Fruit fly (Drosophila melanogaster) whole organism, prepupa: ENCODE results near the gene eEF1alpha2.

Experiments
- CG11902 ChIP-seq: fragments of 200-800 bp; sonication (Bioruptor generic); optimal IDR thresholded peaks from 3 replicates; lab custom pipeline; 2016; ENCODE audit warnings: missing biosample characterization, missing genetic modification characterization
- CG1621 ChIP-seq: fragments of 200-800 bp; sonication (Bioruptor generic); optimal IDR thresholded peaks from 3 replicates; lab custom pipeline; 2018; ENCODE audit warnings: missing biosample characterization, mild to moderate bottlenecking, missing genetic modification characterization
- CG32006 ChIP-seq: fragments of 200-800 bp; sonication (Bioruptor generic); optimal IDR thresholded peaks from 3 replicates; lab custom pipeline; 2017; ENCODE audit warnings: missing biosample characterization, mild to moderate bottlenecking, missing genetic modification characterization
- CG34406 ChIP-seq: fragments of 200-800 bp; sonication (Bioruptor generic); optimal IDR thresholded peaks from 3 replicates; lab custom pipeline; 2016; ENCODE audit warnings: missing biosample characterization, missing genetic modification characterization
- CG6163 ChIP-seq: fragments of 200-800 bp; sonication (Bioruptor generic); IDR thresholded peaks from 3 replicates; pipeline ENCODE4 v1.3.6; 2022; ENCODE audit warnings: missing biosample characterization, missing genetic modification characterization
- CG6792 ChIP-seq: fragments of 200-800 bp; sonication (Bioruptor generic); optimal IDR thresholded peaks from 3 replicates; lab custom pipeline; 2016; ENCODE audit warnings: missing biosample characterization, missing genetic modification characterization
- CG6854 ChIP-seq: fragments of 200-800 bp; sonication (Bioruptor generic); optimal IDR thresholded peaks from 2 replicates; lab custom pipeline; 2017; ENCODE audit warnings: missing biosample characterization, mild to moderate bottlenecking, missing genetic modification characterization
- Eip78C ChIP-seq: fragments of 200-800 bp; sonication (Bioruptor generic); peaks from one replicate; lab custom pipeline; 2016; ENCODE audit warnings: missing biosample characterization, missing genetic modification characterization
- Eip93F ChIP-seq: fragments of 200-800 bp; sonication (Bioruptor generic); optimal IDR thresholded peaks from 2 replicates; lab custom pipeline; 2016; ENCODE audit warnings: missing biosample characterization, mild to moderate bottlenecking, missing genetic modification characterization
- Ets21C ChIP-seq: fragments of 200-800 bp; sonication (Bioruptor generic); optimal IDR thresholded peaks from 3 replicates; lab custom pipeline; 2016; ENCODE audit warnings: missing biosample characterization, missing genetic modification characterization
- Hr38 ChIP-seq: sonication (Bioruptor generic); optimal IDR thresholded peaks from 2 replicates; lab custom pipeline; 2016; ENCODE audit warnings: missing biosample characterization, missing genetic modification characterization
- Lpt ChIP-seq: fragments of 200-800 bp; sonication (Bioruptor generic); optimal IDR thresholded peaks from 3 replicates; lab custom pipeline; 2016; ENCODE audit warnings: missing biosample characterization, missing genetic modification characterization
- Sox14 ChIP-seq: fragments of 200-800 bp; sonication (Bioruptor generic); optimal IDR thresholded peaks from 3 replicates; lab custom pipeline; 2016; ENCODE audit warnings: missing biosample characterization, missing genetic modification characterization
- achi ChIP-seq: fragments of 200-800 bp; sonication (Bioruptor generic); optimal IDR thresholded peaks from 3 replicates; lab custom pipeline; 2016; ENCODE audit warnings: missing biosample characterization, missing genetic modification characterization
- cyc ChIP-seq: fragments of 200-800 bp; sonication (Bioruptor generic); optimal IDR thresholded peaks from 3 replicates; lab custom pipeline; 2016; ENCODE audit warnings: missing biosample characterization, missing genetic modification characterization
- dsx ChIP-seq: fragments of 200-800 bp; optimal IDR thresholded peaks from 3 replicates; lab custom pipeline; 2019; ENCODE audit warnings: missing biosample characterization, mild to moderate bottlenecking, missing genetic modification characterization, moderate library complexity; ENCODE audit not compliant: poor library complexity, severe bottlenecking
- salr ChIP-seq, 2 experiments: fragments of 200-800 bp; sonication (Bioruptor generic); optimal IDR thresholded peaks; 3 replicates each; lab custom pipeline; 2016 to 2018; ENCODE audit warnings: missing biosample characterization in 2 of 2, missing genetic modification characterization in 2 of 2, mild to moderate bottlenecking in 1 of 2
- svp ChIP-seq: fragments of 200-800 bp; sonication (Bioruptor generic); peaks from one replicate; lab custom pipeline; 2016; ENCODE audit warnings: missing biosample characterization, missing genetic modification characterization
- vri ChIP-seq: fragments of 200-800 bp; sonication (Bioruptor generic); optimal IDR thresholded peaks from 3 replicates; lab custom pipeline; 2016; ENCODE audit warnings: missing biosample characterization, mild to moderate bottlenecking, missing genetic modification characterization

Gene eEF1alpha2

DNA sequence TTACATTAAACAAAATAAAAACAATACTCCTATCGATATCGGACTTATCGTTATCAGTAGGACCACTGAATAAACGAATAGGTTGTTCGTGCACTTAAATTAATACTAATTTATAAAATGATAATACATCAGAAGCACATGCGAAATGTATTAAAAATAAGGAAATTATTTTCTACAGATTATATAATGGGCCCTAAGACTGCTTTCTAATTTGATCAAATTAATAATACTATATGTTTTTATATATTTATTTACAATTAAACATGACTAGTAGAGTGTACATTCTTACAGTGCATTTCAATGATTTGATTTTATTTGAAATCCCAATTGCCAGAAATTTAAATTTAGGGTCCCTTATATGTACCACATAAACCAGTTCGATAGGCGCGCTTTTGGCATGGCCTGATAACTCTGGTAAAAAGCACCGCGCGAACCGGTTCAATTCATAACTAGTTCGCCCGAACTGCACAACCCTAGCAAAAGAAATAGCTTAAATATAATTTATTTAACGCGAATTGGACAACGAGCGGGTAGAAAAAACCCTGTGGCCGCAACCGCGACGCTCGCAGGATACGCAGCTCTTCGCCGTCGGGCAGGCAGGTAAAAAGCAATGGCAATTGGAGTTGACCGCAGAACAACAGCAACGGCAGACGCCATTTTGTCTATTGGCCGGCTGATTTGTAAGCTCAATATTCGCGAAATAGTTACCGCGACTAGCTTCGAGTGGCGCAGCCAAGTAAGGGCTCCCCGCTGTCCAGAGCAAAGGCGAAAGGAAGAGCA, 38.5 kb downstream of the eEF1alpha2 start, which contains the start of the genes CG2126 and faf (continued):
- no peak for TF ChIP-seq CG32006 (GFP tag; lab: Kevin White, UChicago)
- no peak for TF ChIP-seq Hr38
- no peak for TF ChIP-seq dsx (GFP tag; lab: Kevin White, UChicago)
- no peak for TF ChIP-seq cyc (GFP tag; lab: Kevin White, UChicago)
- TF ChIP-seq CG1621 (tag; lab: Kevin White, UChicago): no peak
- TF ChIP-seq Sox14 (GFP tag; lab: Kevin White, UChicago): peak; percentile 44
- TF ChIP-seq salr (GFP tag; optimal IDR thresholded peaks at IDR 0.05; lab: Kevin White, UChicago): no peak
- TF ChIP-seq Eip78C: no peak
- TF ChIP-seq achi (GFP tag; lab: Kevin White, UChicago): no peak

DNA sequence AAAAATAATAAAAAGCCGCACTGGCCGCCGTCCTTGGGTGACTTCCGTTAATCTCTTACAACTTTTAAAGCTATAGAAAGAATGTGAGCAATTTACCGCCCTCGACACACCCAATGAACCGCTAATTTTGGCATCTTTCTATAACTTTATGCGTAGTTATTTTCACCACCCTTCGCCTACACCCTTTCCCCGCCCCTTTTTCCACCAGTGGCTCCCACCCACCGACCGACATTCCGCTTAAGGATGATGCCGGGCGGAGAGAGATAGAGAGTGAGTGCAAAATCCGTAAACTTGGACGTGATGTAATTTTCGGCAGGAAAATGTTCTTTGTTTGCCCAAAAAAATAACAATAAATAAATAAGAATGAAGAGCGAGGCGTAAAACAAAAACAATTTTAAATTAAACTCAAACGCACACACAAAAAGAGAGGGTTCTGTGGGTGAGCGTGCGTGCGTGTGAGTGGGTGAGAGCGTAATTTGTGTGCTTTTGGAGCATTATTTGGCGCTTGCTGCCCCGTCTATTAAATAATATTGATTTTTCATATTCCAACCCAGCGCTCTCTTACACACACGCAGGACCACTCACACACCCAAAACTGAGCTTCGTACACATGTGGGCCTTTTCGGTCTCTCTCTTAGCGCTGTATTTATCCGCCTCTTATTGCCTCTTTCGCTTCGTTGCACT, 39.4 kb downstream of the eEF1alpha2 start:
- TF ChIP-seq Lpt (GFP tag; lab: Kevin White, UChicago) (no peak), CG6854 (peak; percentile 40), svp (GFP tag; lab: Kevin White, UChicago) (no peak), Hr38 (no peak), CG34406 (GFP tag; lab: Kevin White, UChicago) (no peak), Eip93F (GFP tag; lab: Kevin White, UChicago) (peak; percentile 8), Ets21C (GFP tag; lab: Kevin White, UChicago) (no peak), CG6792 (GFP tag; lab: Kevin White, UChicago) (no peak), CG6163 (GFP tag; lab: Robert Waterston, UW) (no peak), CG11902 (no peak), vri (GFP tag; lab: Kevin White, UChicago) (peak; percentile 99)
